Worm (Caenorhabditis elegans) whole organism, L4 larva: ENCODE results near the gene mec-18.

Experiments
- F10B5.3 ChIP-seq: sonication (generic microtip); optimal IDR thresholded peaks from 2 replicates; lab custom pipeline; 2016; ENCODE audit warnings: mild to moderate bottlenecking, missing genetic modification characterization, missing compliant biosample characterization
- F26F4.8 ChIP-seq: fragments of 200-800 bp; sonication (Bioruptor generic); conservative IDR thresholded peaks from 2 replicates; pipeline ENCODE4 v1.3.6; 2022; ENCODE audit warnings: missing genetic modification characterization, missing compliant biosample characterization
- F37D6.2 ChIP-seq: sonication (generic microtip); optimal IDR thresholded peaks from 2 replicates; lab custom pipeline; 2016; ENCODE audit warnings: mild to moderate bottlenecking, missing genetic modification characterization, missing compliant biosample characterization
- R02D3.7 ChIP-seq: fragments of 150-350 bp; sonication (generic microtip); optimal IDR thresholded peaks from 3 replicates; lab custom pipeline; 2014; ENCODE audit warnings: missing biosample characterization, missing genetic modification characterization
- T20F7.1 ChIP-seq: fragments of 200-800 bp; sonication (Bioruptor generic); optimal IDR thresholded peaks from 2 replicates; lab custom pipeline; 2018; ENCODE audit warnings: mild to moderate bottlenecking, missing genetic modification characterization, missing compliant biosample characterization
- Y48G9A.11 ChIP-seq: fragments of 200-800 bp; sonication (Bioruptor generic); IDR thresholded peaks from 2 replicates; pipeline ENCODE4 v1.3.6; 2022; ENCODE audit warnings: missing genetic modification reagents, missing genetic modification characterization, missing compliant biosample characterization
- ZK337.2 ChIP-seq: fragments of 200-800 bp; sonication (Bioruptor generic); IDR thresholded peaks from 2 replicates; pipeline ENCODE4 v1.3.6; 2022; ENCODE audit warnings: missing genetic modification reagents, missing genetic modification characterization, missing compliant biosample characterization
- aha-1 ChIP-seq: fragments of 150-350 bp; peaks from one replicate; lab custom pipeline; 2014; ENCODE audit warnings: missing biosample characterization, missing genetic modification characterization
- aly-2 ChIP-seq: sonication (generic microtip); optimal IDR thresholded peaks from 2 replicates; lab custom pipeline; 2018; ENCODE audit warnings: missing biosample characterization, missing genetic modification characterization
- attf-4 ChIP-seq: sonication (generic microtip); optimal IDR thresholded peaks from 3 replicates; lab custom pipeline; 2017; ENCODE audit warnings: missing biosample characterization, missing genetic modification characterization
- ceh-32 ChIP-seq: sonication (generic microtip); optimal IDR thresholded peaks from 2 replicates; lab custom pipeline; 2016; ENCODE audit warnings: mild to moderate bottlenecking, missing genetic modification characterization, missing compliant biosample characterization; ENCODE audit not compliant: poor library complexity
- ceh-44 ChIP-seq: fragments of 200-800 bp; sonication (Bioruptor generic); IDR thresholded peaks from 2 replicates; pipeline ENCODE4 v1.3.6; 2022; ENCODE audit warnings: missing genetic modification reagents, missing genetic modification characterization, missing compliant biosample characterization
- ces-1 ChIP-seq: fragments of 150-350 bp; sonication (generic microtip); optimal IDR thresholded peaks from 4 replicates; lab custom pipeline; 2014; ENCODE audit warnings: missing biosample characterization, missing genetic modification reagents, missing genetic modification characterization
- ctbp-1 ChIP-seq: fragments of 200-800 bp; sonication (Bioruptor generic); IDR thresholded peaks from 2 replicates; pipeline ENCODE4 v1.3.6; 2022; ENCODE audit warnings: missing genetic modification reagents, missing genetic modification characterization, missing compliant biosample characterization
- daf-12 ChIP-seq: fragments of 150-350 bp; optimal IDR thresholded peaks from 2 replicates; lab custom pipeline; 2014; ENCODE audit warnings: missing biosample characterization, missing genetic modification reagents, missing genetic modification characterization
- daf-19 ChIP-seq: fragments of 200-800 bp; sonication (Bioruptor generic); conservative IDR thresholded peaks from 2 replicates; pipeline ENCODE4 v1.3.6; 2022; ENCODE audit warnings: missing genetic modification characterization, missing compliant biosample characterization
- daf-8 ChIP-seq: fragments of 200-800 bp; sonication (Bioruptor generic); IDR thresholded peaks from 2 replicates; pipeline ENCODE4 v1.3.6; 2022; ENCODE audit warnings: missing genetic modification characterization, missing compliant biosample characterization
- duxl-1 ChIP-seq: sonication (generic microtip); optimal IDR thresholded peaks from 2 replicates; lab custom pipeline; 2016; ENCODE audit warnings: mild to moderate bottlenecking, missing genetic modification characterization, moderate library complexity, missing compliant biosample characterization; ENCODE audit not compliant: poor library complexity
- dve-1 ChIP-seq: sonication (generic microtip); optimal IDR thresholded peaks from 2 replicates; lab custom pipeline; 2017; ENCODE audit warnings: antibody characterized with exemption, mild to moderate bottlenecking, missing genetic modification characterization, missing compliant biosample characterization; ENCODE audit not compliant: insufficient read depth
- egl-43 ChIP-seq: fragments of 200-800 bp; sonication (Bioruptor generic); IDR thresholded peaks from 2 replicates; pipeline ENCODE4 v1.3.6; 2022; ENCODE audit warnings: missing genetic modification reagents, missing genetic modification characterization, missing compliant biosample characterization
- fkh-10 ChIP-seq: fragments of 150-350 bp; optimal IDR thresholded peaks from 2 replicates; lab custom pipeline; 2014; ENCODE audit warnings: missing biosample characterization, missing genetic modification reagents, missing genetic modification characterization
- lin-1 ChIP-seq: fragments of 200-800 bp; sonication (Bioruptor generic); IDR thresholded peaks from 2 replicates; pipeline ENCODE4 v1.3.6; 2022; ENCODE audit warnings: missing genetic modification reagents, missing genetic modification characterization, missing compliant biosample characterization
- lir-3 ChIP-seq: sonication (generic microtip); optimal IDR thresholded peaks from 2 replicates; lab custom pipeline; 2016; ENCODE audit warnings: mild to moderate bottlenecking, missing genetic modification characterization, missing compliant biosample characterization
- lsy-2 ChIP-seq, 2 experiments: fragments of 150-350 bp in 1 of 2; sonication (generic microtip) in 1 of 2; optimal IDR thresholded peaks; 2 replicates each; lab custom pipeline; 2014 to 2017; ENCODE audit warnings: missing biosample characterization in 2 of 2, missing genetic modification characterization in 2 of 2
- madf-5 ChIP-seq, 2 experiments: fragments of 200-800 bp; sonication (Bioruptor generic); IDR thresholded peaks; 2 replicates each; pipeline ENCODE4 v1.3.6; 2022; ENCODE audit warnings: missing compliant biosample characterization in 2 of 2, missing genetic modification characterization in 2 of 2
- madf-9 ChIP-seq: fragments of 200-800 bp; sonication (Bioruptor generic); conservative IDR thresholded peaks from 2 replicates; pipeline ENCODE4 v1.3.6; 2022; ENCODE audit warnings: missing genetic modification reagents, missing genetic modification characterization, missing compliant biosample characterization
- mdl-1 ChIP-seq, 2 experiments: fragments of 150-350 bp in 1 of 2; sonication (generic microtip) in 1 of 2; optimal IDR thresholded peaks; 2 replicates each; lab custom pipeline; 2014 to 2017; ENCODE audit warnings: missing biosample characterization in 2 of 2, missing genetic modification characterization in 2 of 2
- mdt-29 ChIP-seq: fragments of 200-800 bp; sonication (Bioruptor generic); IDR thresholded peaks from 2 replicates; pipeline ENCODE4 v1.3.6; 2022; ENCODE audit warnings: missing genetic modification reagents, missing genetic modification characterization, missing compliant biosample characterization
- mes-2 ChIP-seq: sonication (generic microtip); optimal IDR thresholded peaks from 2 replicates; lab custom pipeline; 2016; ENCODE audit warnings: missing genotype, mild to moderate bottlenecking, missing genetic modification characterization, missing compliant biosample characterization; ENCODE audit not compliant: poor library complexity, severe bottlenecking
- nhr-28 ChIP-seq: fragments of 150-350 bp; optimal IDR thresholded peaks from 2 replicates; lab custom pipeline; 2014; ENCODE audit warnings: missing biosample characterization, missing genetic modification characterization
- pqm-1 ChIP-seq: sonication (generic microtip); optimal IDR thresholded peaks from 2 replicates; lab custom pipeline; 2017; ENCODE audit warnings: missing biosample characterization, missing genetic modification characterization
- rbr-2 ChIP-seq: sonication (generic microtip); optimal IDR thresholded peaks from 2 replicates; lab custom pipeline; 2016; ENCODE audit warnings: missing genotype, missing genetic modification characterization, missing compliant biosample characterization
- saeg-2 ChIP-seq: fragments of 200-800 bp; sonication (Bioruptor generic); IDR thresholded peaks from 2 replicates; pipeline ENCODE4 v1.3.6; 2022; ENCODE audit warnings: missing genetic modification reagents, missing genetic modification characterization, missing compliant biosample characterization
- snpc-1.2 ChIP-seq: fragments of 200-800 bp; sonication (Bioruptor generic); IDR thresholded peaks from 2 replicates; pipeline ENCODE4 v1.3.6; 2022; ENCODE audit warnings: missing genetic modification reagents, missing genetic modification characterization, missing compliant biosample characterization
- snpc-4 ChIP-seq: fragments of 150-350 bp; optimal IDR thresholded peaks from 2 replicates; lab custom pipeline; 2014; ENCODE audit warnings: missing biosample characterization, missing genetic modification characterization
- unc-62 ChIP-seq, 3 experiments: fragments of 150-350 bp in 1 of 3; sonication (generic microtip); optimal IDR thresholded peaks in 2 of 3; peaks in 1 of 3; 1 replicate in 1 of 3; 2 replicates in 2 of 3; lab custom pipeline; 2014 to 2017; ENCODE audit warnings: missing biosample characterization in 3 of 3, missing genetic modification characterization in 3 of 3, missing genetic modification reagents in 3 of 3, missing genotype in 1 of 3
- ztf-11 ChIP-seq: fragments of 150-350 bp; optimal IDR thresholded peaks from 2 replicates; lab custom pipeline; 2014; ENCODE audit warnings: missing biosample characterization, missing genetic modification characterization
- ztf-7 ChIP-seq: fragments of 150-350 bp; optimal IDR thresholded peaks from 2 replicates; lab custom pipeline; 2014; ENCODE audit warnings: missing biosample characterization, missing genetic modification characterization

Gene mec-18

DNA sequence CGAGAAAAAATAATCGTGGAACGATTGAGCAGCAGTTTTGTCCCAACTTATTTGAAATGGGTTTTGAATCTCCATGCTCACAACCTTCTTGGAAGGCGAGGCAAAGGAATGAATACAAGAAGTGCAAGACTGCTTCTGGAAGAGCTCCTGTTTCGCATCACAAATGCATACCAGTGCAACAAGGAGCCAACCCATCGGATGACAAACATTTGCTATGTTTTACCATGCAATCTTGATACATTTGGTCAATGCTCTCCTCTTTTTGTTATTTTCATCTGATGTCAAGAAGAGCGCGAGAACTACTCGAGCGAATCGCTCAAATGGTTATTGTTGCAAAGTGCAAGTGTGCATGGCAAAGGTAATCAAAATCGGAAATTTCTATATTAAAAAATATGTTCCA lies at the start of gene mec-18:
TSS of gene mec-18 (minus strand) at position 101 of the 400 bp plus-strand sequence.
- TF ChIP-seq egl-43 (GFP tag; lab: Robert Waterston, UW) (no peak), aly-2 (no peak)
- TF ChIP-seq, all 104 proteins: peak for 0

DNA sequence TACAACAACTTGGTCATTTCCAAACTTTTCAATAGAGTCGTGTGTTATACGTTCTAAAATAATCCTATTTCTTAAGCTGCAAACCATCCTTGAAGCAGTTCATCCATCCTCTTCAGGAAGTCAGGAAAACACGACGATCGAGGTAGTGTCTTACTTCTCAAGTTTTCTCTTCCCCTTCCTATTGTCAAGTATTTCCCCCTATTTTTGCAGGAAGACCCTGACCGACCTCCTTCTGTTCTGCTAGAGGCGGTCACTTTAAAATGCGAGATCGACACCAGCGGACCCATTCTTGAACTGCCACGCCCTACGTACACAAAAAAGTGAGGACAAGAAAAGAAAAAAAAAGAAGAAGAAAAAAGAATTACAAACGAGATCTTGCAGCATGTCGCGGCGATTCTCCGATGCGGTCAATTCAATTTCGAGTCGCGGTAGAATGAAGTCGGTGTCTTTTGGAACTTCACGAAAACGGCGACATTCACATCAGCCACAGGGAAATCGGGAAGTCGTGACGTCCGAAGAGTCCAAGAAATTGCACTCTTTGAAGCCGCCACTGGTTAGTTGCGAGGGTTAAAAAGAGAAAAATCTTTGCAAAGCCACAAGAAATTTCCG lies 48.9 kb upstream of the mec-18 start:
- peak; percentile 51 for TF ChIP-seq fkh-10 (GFP tag; lab: Kevin White, UChicago)
- TF ChIP-seq unc-62 (GFP tag; optimal IDR thresholded peaks at IDR 0.05 in 1 of 2; lab: Kevin White, UChicago): peak in 1 of 2 experiments; percentile 78
- no peak for TF ChIP-seq unc-62 (tag; optimal IDR thresholded peaks at IDR 0.05; lab: Kevin White, UChicago)
- TF ChIP-seq R02D3.7 (tag; lab: Kevin White, UChicago): no peak
- TF ChIP-seq aha-1 (tag; lab: Kevin White, UChicago): peak; percentile 17
- no peak for TF ChIP-seq ztf-11 (tag; lab: Kevin White, UChicago)

DNA sequence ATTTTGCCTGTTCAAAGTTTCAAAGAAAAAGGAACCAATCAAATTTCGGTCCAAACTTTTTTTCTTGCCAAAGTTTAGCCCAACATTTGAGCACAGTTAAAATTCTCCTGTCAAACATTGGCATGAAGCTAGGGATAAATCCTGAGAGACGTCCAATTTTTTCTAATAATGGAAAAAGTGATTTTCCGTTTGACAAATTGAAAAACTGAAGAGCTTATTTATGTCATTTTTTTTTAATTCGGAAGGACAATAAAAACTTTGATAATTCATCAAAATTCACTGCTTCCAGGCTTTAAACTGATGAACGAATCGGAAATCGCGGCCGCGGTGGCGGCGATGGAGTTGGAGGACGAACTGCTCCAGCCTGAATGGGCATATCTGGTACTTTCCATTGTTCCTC lies 46.5 kb upstream of the mec-18 start, which contains the start of gene dop-6:
TSS of gene dop-6 (plus strand) at position 301 of the 400 bp plus-strand sequence.
- TF ChIP-seq nhr-28 (tag; lab: Kevin White, UChicago) (no peak), daf-12 (tag; lab: Kevin White, UChicago) (no peak), lsy-2 (tag; optimal IDR thresholded peaks at IDR 0.05; lab: Kevin White, UChicago) (no peak), ZK337.2 (GFP tag; lab: Robert Waterston, UW) (no peak), T20F7.1 (GFP tag; lab: Kevin White, UChicago) (no peak), snpc-4 (tag; lab: Kevin White, UChicago) (no peak), lir-3 (tag; lab: Kevin White, UChicago) (no peak), daf-19 (GFP tag; lab: Robert Waterston, UW) (no peak), Y48G9A.11 (no peak), dve-1 (tag; lab: Kevin White, UChicago) (no peak), F26F4.8 (no peak), fkh-10 (GFP tag; lab: Kevin White, UChicago) (no peak), mdl-1 (tag; optimal IDR thresholded peaks at IDR 0.05; lab: Kevin White, UChicago) (no peak), mdt-29 (GFP tag; lab: Robert Waterston, UW) (no peak)

DNA sequence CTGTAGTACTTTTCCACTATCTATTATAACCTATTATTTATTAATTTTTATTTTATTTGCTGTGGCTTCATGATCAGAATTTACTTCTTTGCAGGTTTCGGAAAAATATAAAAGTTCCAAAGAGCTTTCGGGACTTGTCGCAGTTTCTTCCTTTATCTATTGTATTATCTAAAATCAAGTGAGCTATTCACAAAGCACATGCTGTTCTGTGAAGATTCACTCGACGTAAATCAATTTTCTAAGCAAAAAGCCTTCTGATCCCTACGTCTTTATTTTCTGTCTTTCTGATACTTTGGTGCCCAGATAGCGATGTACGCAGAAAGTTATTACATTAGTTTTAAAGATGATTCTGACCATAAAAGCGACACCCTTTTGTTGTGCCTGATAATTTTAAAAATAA lies 43.1 kb upstream of the mec-18 start:
- TF ChIP-seq ces-1 (GFP tag; lab: Kevin White, UChicago) (peak; percentile 31), snpc-1.2 (GFP tag; lab: Robert Waterston, UW) (no peak), fkh-10 (GFP tag; lab: Kevin White, UChicago) (peak; percentile 82), aha-1 (tag; lab: Kevin White, UChicago) (no peak), snpc-4 (tag; lab: Kevin White, UChicago) (no peak), duxl-1 (tag; lab: Kevin White, UChicago) (no peak), T20F7.1 (GFP tag; lab: Kevin White, UChicago) (no peak), pqm-1 (tag; lab: Kevin White, UChicago) (no peak)

- TF ChIP-seq fkh-10 (GFP tag; lab: Kevin White, UChicago) (peak; percentile 90), ztf-7 (tag; lab: Kevin White, UChicago) (no peak), ctbp-1 (peak; percentile 65), ces-1 (GFP tag; lab: Kevin White, UChicago) (peak; percentile 83), madf-5 (GFP tag; IDR thresholded peaks at IDR 0.05; lab: Robert Waterston, UW) (no peak)
Measured at ce11 chrX:4314939-4315338, 40.9 kb upstream of the mec-18 start.

DNA sequence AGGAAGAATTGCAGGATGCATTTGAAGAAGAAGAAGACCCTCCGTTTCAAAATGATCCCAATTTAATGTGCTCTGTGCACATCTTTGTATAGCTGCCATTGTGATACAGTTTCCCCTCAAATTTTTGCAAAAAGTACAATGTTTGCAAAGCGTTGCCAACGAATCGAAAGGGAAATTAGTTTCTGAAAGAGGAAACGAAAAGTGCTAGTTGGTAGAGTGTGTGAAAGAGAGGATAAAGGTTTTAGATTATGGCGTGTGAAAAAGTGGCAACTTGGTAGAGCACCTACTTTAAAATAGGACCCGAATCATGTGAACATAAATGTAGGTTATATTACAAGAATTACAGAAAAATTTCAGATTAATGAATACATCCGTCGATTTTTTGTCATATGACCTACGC lies 37.7 kb upstream of the mec-18 start, which contains the start of gene C52B9.8:
TSS of gene C52B9.8 (minus strand) at position 101 of the 400 bp plus-strand sequence.
- no peak for TF ChIP-seq saeg-2 (GFP tag; lab: Robert Waterston, UW)
- TF ChIP-seq F10B5.3 (tag; lab: Kevin White, UChicago): no peak
- no peak for TF ChIP-seq ces-1 (GFP tag; lab: Kevin White, UChicago)
- TF ChIP-seq attf-4 (tag; lab: Kevin White, UChicago): no peak
- no peak for TF ChIP-seq ZK337.2 (GFP tag; lab: Robert Waterston, UW)
- TF ChIP-seq rbr-2 (tag; lab: Kevin White, UChicago): no peak
- TF ChIP-seq mes-2 (tag; lab: Kevin White, UChicago): no peak
- no peak for TF ChIP-seq unc-62 (GFP tag; optimal IDR thresholded peaks at IDR 0.05 in 1 of 2; lab: Kevin White, UChicago)
- TF ChIP-seq unc-62 (tag; optimal IDR thresholded peaks at IDR 0.05; lab: Kevin White, UChicago): no peak
- no peak for TF ChIP-seq ceh-44 (GFP tag; lab: Robert Waterston, UW)
- no peak for TF ChIP-seq F37D6.2 (tag; lab: Kevin White, UChicago)
- no peak for TF ChIP-seq madf-9
- TF ChIP-seq lin-1 (GFP tag; lab: Robert Waterston, UW): no peak
- no peak for TF ChIP-seq daf-12 (tag; lab: Kevin White, UChicago)
- TF ChIP-seq ceh-32: no peak
- TF ChIP-seq daf-8 (GFP tag; lab: Robert Waterston, UW): no peak
- TF ChIP-seq, all 104 proteins: peak for 0
